Worm (Caenorhabditis elegans) whole organism, L1 larva: ENCODE results near the gene F44D12.19.

Experiments used
- C34B4.2 ChIP-seq: sonication (generic microtip); optimal IDR thresholded peaks from 2 replicates; lab custom pipeline; 2017; ENCODE audit warnings: mild to moderate bottlenecking, missing genetic modification characterization, missing compliant biosample characterization
- F16B12.6 ChIP-seq: fragments of 150-350 bp; optimal IDR thresholded peaks from 2 replicates; lab custom pipeline; 2014; ENCODE audit warnings: missing biosample characterization, missing genetic modification characterization
- aha-1 ChIP-seq: fragments of 150-350 bp; optimal IDR thresholded peaks from 2 replicates; lab custom pipeline; 2014; ENCODE audit warnings: missing biosample characterization, missing genetic modification characterization
- alr-1 ChIP-seq: fragments of 200-800 bp; sonication (Bioruptor generic); optimal IDR thresholded peaks from 2 replicates; lab custom pipeline; 2018; ENCODE audit warnings: borderline replicate concordance, mild to moderate bottlenecking, missing genetic modification characterization, missing compliant biosample characterization
- aly-2 ChIP-seq: fragments of 150-350 bp; optimal IDR thresholded peaks from 2 replicates; lab custom pipeline; 2014; ENCODE audit warnings: missing biosample characterization, missing genetic modification characterization
- blmp-1 ChIP-seq: fragments of 150-350 bp; optimal IDR thresholded peaks from 2 replicates; lab custom pipeline; 2014; ENCODE audit warnings: missing biosample characterization, missing genetic modification characterization
- ceh-8 ChIP-seq: fragments of 200-800 bp; sonication (Bioruptor generic); optimal IDR thresholded peaks from 2 replicates; lab custom pipeline; 2018; ENCODE audit warnings: mild to moderate bottlenecking, missing genetic modification characterization, moderate library complexity, missing compliant biosample characterization
- ceh-88 ChIP-seq: fragments of 200-800 bp; sonication (Bioruptor generic); IDR thresholded peaks from 2 replicates; pipeline ENCODE4 v1.3.6; 2022; ENCODE audit warnings: missing genetic modification characterization, missing compliant biosample characterization
- dpl-1 ChIP-seq, 3 experiments: fragments of 150-350 bp in 2 of 3; sonication (generic microtip) in 1 of 3; optimal IDR thresholded peaks; 2 replicates each; lab custom pipeline; 2014 to 2017; ENCODE audit warnings: missing biosample characterization in 3 of 3, missing genetic modification characterization in 3 of 3, missing genetic modification reagents in 3 of 3
- dsc-1 ChIP-seq: sonication (generic microtip); optimal IDR thresholded peaks from 2 replicates; lab custom pipeline; 2016; ENCODE audit warnings: mild to moderate bottlenecking, missing genetic modification characterization, missing compliant biosample characterization
- efl-1 ChIP-seq, 4 experiments: fragments of 150-350 bp; optimal IDR thresholded peaks in 3 of 4; peaks in 1 of 4; 1 replicate in 1 of 4; 2 replicates in 3 of 4; lab custom pipeline; 2014; ENCODE audit warnings: missing biosample characterization in 2 of 4, missing genetic modification characterization in 2 of 4, missing genetic modification reagents in 2 of 4
- efl-3 ChIP-seq: fragments of 200-800 bp; sonication (Bioruptor generic); optimal IDR thresholded peaks from 2 replicates; lab custom pipeline; 2018; ENCODE audit warnings: mild to moderate bottlenecking, missing genetic modification characterization, missing compliant biosample characterization
- elt-3 ChIP-seq, 6 experiments: fragments of 150-350 bp in 1 of 6; sonication (generic microtip); optimal IDR thresholded peaks; 2 replicates each; lab custom pipeline; 2017 to 2018; ENCODE audit warnings: missing biosample characterization in 6 of 6, missing genetic modification characterization in 6 of 6, inconsistent platforms in 1 of 6
- fkh-10 ChIP-seq: sonication (generic microtip); optimal IDR thresholded peaks from 2 replicates; lab custom pipeline; 2017; ENCODE audit warnings: missing biosample characterization, missing genetic modification reagents, missing genetic modification characterization
- fkh-4 ChIP-seq: sonication (generic microtip); optimal IDR thresholded peaks from 2 replicates; lab custom pipeline; 2016; ENCODE audit warnings: missing compliant biosample characterization, missing genetic modification characterization, borderline replicate concordance
- fos-1 ChIP-seq: fragments of 150-350 bp; optimal IDR thresholded peaks from 2 replicates; lab custom pipeline; 2014; ENCODE audit warnings: missing biosample characterization, missing genetic modification characterization
- irx-1 ChIP-seq: sonication (generic microtip); optimal IDR thresholded peaks from 2 replicates; lab custom pipeline; 2016; ENCODE audit warnings: missing genetic modification characterization, missing compliant biosample characterization
- jun-1 ChIP-seq: fragments of 150-350 bp; optimal IDR thresholded peaks from 2 replicates; lab custom pipeline; 2014; ENCODE audit warnings: missing biosample characterization, missing genetic modification reagents, missing genetic modification characterization
- lin-14 ChIP-seq: fragments of 200-800 bp; sonication (Bioruptor generic); optimal IDR thresholded peaks from 2 replicates; lab custom pipeline; 2018; ENCODE audit warnings: mild to moderate bottlenecking, missing genetic modification characterization, moderate library complexity, missing compliant biosample characterization
- lin-35 ChIP-seq, 2 experiments: fragments of 150-350 bp; optimal IDR thresholded peaks; 2 replicates each; lab custom pipeline; 2014; ENCODE audit warnings: missing biosample characterization in 2 of 2, missing genetic modification characterization in 2 of 2, missing genetic modification reagents in 2 of 2
- lsy-2 ChIP-seq, 2 experiments: fragments of 150-350 bp; optimal IDR thresholded peaks; 2 replicates each; lab custom pipeline; 2014; ENCODE audit warnings: missing biosample characterization in 2 of 2, missing genetic modification characterization in 2 of 2
- mep-1 ChIP-seq: fragments of 150-350 bp; optimal IDR thresholded peaks from 2 replicates; lab custom pipeline; 2014; ENCODE audit warnings: missing biosample characterization, missing genetic modification characterization
- nhr-11 ChIP-seq: fragments of 150-350 bp; optimal IDR thresholded peaks from 2 replicates; lab custom pipeline; 2014; ENCODE audit warnings: missing biosample characterization, missing genetic modification characterization
- nhr-20 ChIP-seq: sonication (generic microtip); optimal IDR thresholded peaks from 2 replicates; lab custom pipeline; 2016; ENCODE audit warnings: mild to moderate bottlenecking, missing genetic modification characterization, missing compliant biosample characterization
- nhr-47 ChIP-seq: sonication (generic microtip); optimal IDR thresholded peaks from 2 replicates; lab custom pipeline; 2016; ENCODE audit warnings: mild to moderate bottlenecking, missing genetic modification characterization, moderate library complexity, missing compliant biosample characterization
- nhr-71 ChIP-seq: sonication (generic microtip); optimal IDR thresholded peaks from 2 replicates; lab custom pipeline; 2016; ENCODE audit warnings: mild to moderate bottlenecking, missing genetic modification characterization, moderate library complexity, missing compliant biosample characterization
- nhr-85 ChIP-seq: sonication (generic microtip); peaks from one replicate; lab custom pipeline; 2016; ENCODE audit warnings: missing genetic modification characterization, inconsistent platforms, missing compliant biosample characterization
- nhr-90 ChIP-seq: sonication (generic microtip); optimal IDR thresholded peaks from 2 replicates; lab custom pipeline; 2016; ENCODE audit warnings: mild to moderate bottlenecking, missing genetic modification characterization, missing compliant biosample characterization; ENCODE audit not compliant: poor library complexity
- rnt-1 ChIP-seq: sonication (generic microtip); optimal IDR thresholded peaks from 2 replicates; lab custom pipeline; 2016; ENCODE audit warnings: mild to moderate bottlenecking, missing genetic modification characterization, moderate library complexity, missing compliant biosample characterization
- skn-1 ChIP-seq: fragments of 150-350 bp; optimal IDR thresholded peaks from 2 replicates; lab custom pipeline; 2014; ENCODE audit warnings: missing biosample characterization, missing genetic modification characterization
- snu-23 ChIP-seq: sonication (generic microtip); optimal IDR thresholded peaks from 2 replicates; lab custom pipeline; 2016; ENCODE audit warnings: missing genetic modification characterization, missing compliant biosample characterization
- sox-4 ChIP-seq: sonication (generic microtip); optimal IDR thresholded peaks from 2 replicates; lab custom pipeline; 2016; ENCODE audit warnings: missing genetic modification characterization, missing compliant biosample characterization
- tbx-2 ChIP-seq: sonication (generic microtip); optimal IDR thresholded peaks from 2 replicates; lab custom pipeline; 2016; ENCODE audit warnings: missing genetic modification characterization, missing compliant biosample characterization
- unc-86 ChIP-seq: sonication (generic microtip); optimal IDR thresholded peaks from 2 replicates; lab custom pipeline; 2016; ENCODE audit warnings: missing genetic modification characterization, missing compliant biosample characterization
- xbp-1 ChIP-seq: sonication (generic microtip); optimal IDR thresholded peaks from 2 replicates; lab custom pipeline; 2016; ENCODE audit warnings: missing genetic modification characterization, missing compliant biosample characterization
- ztf-4 ChIP-seq: fragments of 150-350 bp; optimal IDR thresholded peaks from 2 replicates; lab custom pipeline; 2014; ENCODE audit warnings: missing biosample characterization, missing genetic modification characterization

Gene F44D12.19

DNA sequence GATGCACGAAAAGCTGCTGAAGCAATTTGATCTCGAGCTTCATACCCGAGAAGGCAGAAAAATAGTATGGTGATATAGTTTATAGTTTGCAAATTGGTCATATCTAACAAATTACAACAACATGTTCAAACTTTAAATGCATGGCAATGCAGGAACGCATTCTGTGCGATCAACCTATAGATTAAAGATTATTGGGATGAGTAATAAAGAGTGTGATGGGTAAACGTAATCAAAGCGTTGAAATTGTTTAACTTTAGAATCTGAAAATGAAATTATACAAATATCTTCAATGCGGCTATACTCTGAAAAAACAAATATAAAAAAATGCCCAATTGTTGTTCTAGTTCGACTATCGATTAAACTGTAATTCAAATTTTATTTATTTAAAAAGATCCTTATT is 45.1 kb upstream of the F44D12.19 start, which contains the start of gene C47E12.14:
Gene C47E12.14 (minus strand): TSS at position 101 of the 400 bp plus-strand sequence.
- TF ChIP-seq snu-23 (GFP tag; lab: Kevin White, UChicago) (no peak), elt-3 (tag; optimal IDR thresholded peaks at IDR 0.05; lab: Kevin White, UChicago) (no peak), F16B12.6 (no peak), unc-86 (tag; lab: Kevin White, UChicago) (no peak), alr-1 (tag; lab: Kevin White, UChicago) (no peak), dsc-1 (tag; lab: Kevin White, UChicago) (no peak), sox-4 (tag; lab: Kevin White, UChicago) (no peak), ceh-8 (no peak), aly-2 (no peak), ceh-88 (GFP tag; lab: Robert Waterston, UW) (no peak)
- TF ChIP-seq, all 84 proteins: peak for 0

DNA sequence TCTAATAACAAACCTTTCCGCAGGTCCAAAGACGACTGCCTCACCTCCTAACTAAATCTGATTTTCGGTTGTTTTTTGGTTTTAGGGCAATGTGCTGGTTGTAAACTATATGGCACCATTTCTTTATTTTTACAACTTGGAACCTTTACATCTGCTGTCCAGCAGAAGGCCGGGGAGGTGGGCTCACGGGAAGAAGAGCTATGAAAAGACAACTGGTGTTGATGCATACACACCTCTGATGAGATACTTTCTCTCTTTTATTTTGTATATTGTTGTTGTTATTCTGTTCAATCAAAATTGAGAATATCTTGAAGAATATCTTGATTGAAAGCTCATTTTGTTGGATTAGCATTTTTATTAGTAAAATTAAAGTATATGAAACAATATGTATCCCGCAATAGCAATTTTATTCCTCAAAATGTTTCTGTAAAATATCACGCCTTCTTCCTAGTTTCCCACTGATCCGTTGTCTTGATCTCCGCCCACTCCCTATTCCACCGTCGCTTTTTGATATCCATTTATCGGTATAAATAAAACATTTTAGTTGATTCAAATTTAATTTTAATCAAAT is 43.7 kb upstream of the F44D12.19 start, which contains the start of gene dhp-2:
Gene dhp-2 (plus strand): TSS at position 521 of the 571 bp plus-strand sequence.
- TF ChIP-seq fkh-4 (tag; lab: Kevin White, UChicago) (no peak), rnt-1 (tag; lab: Kevin White, UChicago) (peak; percentile 13), lin-14 (peak; percentile 35)

DNA sequence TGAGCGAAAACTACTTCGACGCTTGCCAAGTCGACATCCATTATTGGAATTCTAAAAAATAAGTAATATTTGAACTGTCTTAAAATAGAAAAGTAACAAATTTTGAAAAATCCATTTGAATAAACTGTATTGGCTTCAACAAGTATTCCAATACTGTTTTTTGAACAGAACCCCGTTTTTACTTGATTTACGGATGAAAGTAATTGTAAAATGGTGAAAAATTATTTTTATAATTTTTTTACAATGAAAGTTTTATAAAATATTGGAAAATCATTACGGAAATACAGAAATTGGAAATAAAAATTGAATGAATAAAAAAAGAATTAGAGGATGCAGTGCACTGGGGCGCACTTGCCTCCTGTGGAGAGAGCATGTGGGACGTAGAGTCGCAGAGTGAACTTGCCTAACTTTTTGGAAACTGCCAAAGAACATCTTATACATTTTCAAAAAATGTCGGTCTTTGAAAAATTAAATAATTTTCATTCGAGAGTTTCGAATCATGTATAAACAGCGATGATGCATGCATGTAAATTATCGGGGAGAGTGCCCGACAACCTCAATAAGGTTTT is 39.1 kb upstream of the F44D12.19 start, which contains the start of gene rrp-1:
Gene rrp-1 (minus strand): TSS at position 51 of the 569 bp plus-strand sequence.
- TF ChIP-seq dpl-1 (GFP tag; optimal IDR thresholded peaks at IDR 0.05; lab: Kevin White, UChicago), result peak in 1 of 3 experiments; percentile 30
- TF ChIP-seq nhr-11 (tag; lab: Kevin White, UChicago), result no peak
- peak; percentile 3 to 29 for TF ChIP-seq efl-1 (optimal IDR thresholded peaks at IDR 0.05; lab: Kevin White, UChicago)
- no peak for TF ChIP-seq efl-1 (GFP tag; optimal IDR thresholded peaks at IDR 0.05 in 1 of 2; lab: Kevin White, UChicago)
- TF ChIP-seq mep-1 (tag; lab: Kevin White, UChicago), result peak; percentile 47
- TF ChIP-seq lin-35 (GFP tag; optimal IDR thresholded peaks at IDR 0.05; lab: Kevin White, UChicago), result peak in 1 of 2 experiments; percentile 27
- TF ChIP-seq fkh-10, result no peak

DNA sequence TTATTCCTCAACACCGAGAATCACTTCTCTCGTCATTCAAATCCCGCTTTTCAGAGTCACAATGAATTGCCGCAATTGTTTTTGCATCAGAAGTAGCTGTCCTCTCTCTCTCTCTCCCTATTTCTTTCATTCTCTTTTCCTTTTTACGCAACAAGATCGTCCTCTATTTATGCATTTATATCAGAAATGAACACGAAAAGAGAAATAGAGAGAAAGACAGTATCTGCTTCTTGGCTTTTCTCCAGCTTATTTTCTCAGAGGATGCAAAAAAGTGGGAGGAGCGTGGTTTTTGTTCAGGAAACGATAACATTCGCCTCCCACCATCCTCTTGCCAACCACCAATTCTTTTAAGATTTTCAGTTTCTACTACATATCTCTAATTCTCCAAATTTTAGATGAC is 38.5 kb upstream of the F44D12.19 start, which contains the start of gene mam-2:
Gene mam-2 (plus strand): TSS at position 301 of the 400 bp plus-strand sequence.
- no peak for TF ChIP-seq fos-1
- TF ChIP-seq blmp-1, result peak; percentile 30

DNA sequence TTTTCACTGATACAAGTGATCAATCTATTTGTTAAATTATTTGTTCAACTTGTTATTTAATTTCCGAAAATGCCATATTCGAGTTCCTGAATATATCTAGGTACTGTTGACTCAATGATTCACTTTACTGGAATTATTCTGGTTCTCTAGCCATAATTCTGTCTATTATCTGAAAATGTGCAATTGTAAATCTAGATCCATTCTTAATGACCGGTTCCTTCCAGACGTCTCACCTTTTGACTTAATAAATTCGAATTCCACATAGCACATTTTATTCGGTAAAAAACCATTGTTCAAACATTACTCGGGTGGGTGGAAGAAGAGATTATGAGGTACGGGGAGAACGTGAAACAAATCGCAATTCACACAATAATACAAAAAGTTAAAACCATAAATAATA is 32.0 kb upstream of the F44D12.19 start:
- TF ChIP-seq aly-2 (peak; percentile 61), C34B4.2 (tag; lab: Kevin White, UChicago) (no peak)
- TF ChIP-seq, all 84 proteins: peak for 1

DNA sequence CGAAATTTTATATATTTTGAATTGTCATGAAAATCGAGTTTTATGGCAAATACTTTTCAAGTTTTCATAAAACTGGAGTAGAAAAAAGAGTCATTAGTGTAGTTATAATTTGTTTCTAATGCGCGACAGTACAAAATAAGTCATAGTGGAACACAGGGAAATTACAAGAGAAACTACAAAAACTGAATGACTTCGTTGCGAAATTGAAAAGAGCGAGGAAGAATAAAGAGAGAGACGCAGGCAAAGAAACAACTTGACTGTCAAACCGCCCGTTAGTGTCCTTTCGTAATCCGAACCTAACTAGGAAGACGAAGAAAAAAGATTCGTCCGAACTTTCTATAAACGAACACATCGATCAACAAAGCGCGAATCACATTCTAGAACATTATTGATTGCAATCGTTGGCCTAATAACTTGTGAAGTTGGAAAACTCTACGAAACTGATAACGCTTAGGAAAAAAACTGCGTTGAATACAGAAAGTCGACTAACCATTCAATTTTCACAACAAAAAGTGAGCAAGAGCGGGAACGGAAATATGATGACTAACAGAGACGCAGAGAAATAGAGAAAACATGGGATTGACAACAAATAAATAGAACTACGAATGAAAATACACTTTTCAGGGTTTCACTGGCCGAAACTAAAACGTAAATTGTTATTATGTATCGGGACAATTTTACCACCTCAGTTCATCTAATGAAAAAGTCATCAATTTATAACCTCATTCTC is 27.8 kb upstream of the F44D12.19 start:
- TF ChIP-seq blmp-1, result peak; percentile 48
- TF ChIP-seq skn-1 (tag; lab: Kevin White, UChicago), result peak; percentile 33
- no peak for TF ChIP-seq lsy-2 (tag; optimal IDR thresholded peaks at IDR 0.05; lab: Kevin White, UChicago)

DNA sequence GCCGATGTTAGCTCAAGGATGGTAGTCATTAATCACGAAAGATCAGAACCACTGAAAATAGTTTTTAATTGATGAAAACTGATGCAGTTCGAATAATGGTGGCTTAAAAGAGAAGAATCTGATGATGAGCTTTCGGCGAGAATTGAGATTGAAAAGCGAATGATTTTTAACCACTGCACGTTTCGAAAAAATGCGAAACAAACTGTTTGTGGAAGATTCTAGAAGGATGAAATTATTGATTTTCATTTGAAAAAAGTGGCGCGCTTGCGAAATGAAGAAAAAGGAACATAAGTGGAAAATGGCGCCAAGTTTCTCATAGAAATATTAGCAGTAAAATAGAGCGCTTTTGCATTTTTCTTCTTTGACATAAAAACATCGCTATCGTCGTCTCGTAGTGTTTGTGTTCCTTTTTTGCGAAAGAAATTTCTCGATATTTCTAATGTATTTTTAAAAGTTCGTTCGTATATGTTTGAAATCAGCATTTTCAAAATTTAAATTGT is 26.4 kb upstream of the F44D12.19 start, which contains the start of gene uba-1:
Gene uba-1 (minus strand): TSS at position 51 of the 500 bp plus-strand sequence.
- TF ChIP-seq lin-35 (GFP tag; optimal IDR thresholded peaks at IDR 0.05; lab: Kevin White, UChicago), result peak in 1 of 2 experiments; percentile 48
- TF ChIP-seq xbp-1 (tag; lab: Kevin White, UChicago), result peak; percentile 8
- no peak for TF ChIP-seq efl-3 (GFP tag; lab: Kevin White, UChicago)
- peak in 1 of 2 experiments; percentile 26 for TF ChIP-seq lsy-2 (tag; optimal IDR thresholded peaks at IDR 0.05; lab: Kevin White, UChicago)
- no peak for TF ChIP-seq irx-1
- no peak for TF ChIP-seq jun-1 (tag; lab: Kevin White, UChicago)
- peak; percentile 28 for TF ChIP-seq nhr-90 (tag; lab: Kevin White, UChicago)
- peak; percentile 13 for TF ChIP-seq nhr-47 (tag; lab: Kevin White, UChicago)
- TF ChIP-seq nhr-85 (tag; lab: Kevin White, UChicago), result peak; percentile 60
- peak; percentile 52 for TF ChIP-seq ztf-4 (tag; lab: Kevin White, UChicago)
- TF ChIP-seq dpl-1 (GFP tag; optimal IDR thresholded peaks at IDR 0.05; lab: Kevin White, UChicago), result peak in 1 of 3 experiments; percentile 51
- TF ChIP-seq tbx-2 (tag; lab: Kevin White, UChicago), result peak; percentile 22
- peak; percentile 9 for TF ChIP-seq lin-14
- TF ChIP-seq aha-1, result no peak
- peak; percentile 22 for TF ChIP-seq nhr-20 (tag; lab: Kevin White, UChicago)
- TF ChIP-seq nhr-71 (tag; lab: Kevin White, UChicago), result peak; percentile 25
- peak in 1 of 2 experiments; percentile 23 for TF ChIP-seq efl-1 (optimal IDR thresholded peaks at IDR 0.05; lab: Kevin White, UChicago)
- peak in 1 of 2 experiments; percentile 82 for TF ChIP-seq efl-1 (GFP tag; optimal IDR thresholded peaks at IDR 0.05 in 1 of 2; lab: Kevin White, UChicago)
